Fruit fly (Drosophila melanogaster) whole organism, embryonic: ENCODE measurements around the gene RPA3.
A peak's percentile ranks its signal among the peaks of the same experiment; 100 is the strongest.

Source experiments
- ATbp ChIP-seq: fragments of 200-800 bp; sonication (Bioruptor generic); optimal IDR thresholded peaks from 2 replicates; lab custom pipeline; 2017; ENCODE audit warnings: missing biosample characterization, mild to moderate bottlenecking, missing genetic modification characterization, missing genetic modification reagents
- Asciz ChIP-seq: fragments of 200-800 bp; sonication (Bioruptor generic); optimal IDR thresholded peaks from 2 replicates; lab custom pipeline; 2017; ENCODE audit warnings: missing biosample characterization, mild to moderate bottlenecking, missing genetic modification characterization, missing genetic modification reagents
- Atf6 ChIP-seq: fragments of 200-800 bp; sonication (Bioruptor generic); IDR thresholded peaks from 2 replicates; pipeline ENCODE4 v1.3.6; 2022; ENCODE audit warnings: missing biosample characterization, missing genetic modification characterization
- CG11398 ChIP-seq: fragments of 200-800 bp; sonication (Bioruptor generic); optimal IDR thresholded peaks from 2 replicates; lab custom pipeline; 2016; ENCODE audit warnings: missing biosample characterization, missing genetic modification characterization
- CG11456 ChIP-seq: fragments of 200-800 bp; sonication (Bioruptor generic); IDR thresholded peaks from 3 replicates; pipeline ENCODE4 v1.3.6; 2022; ENCODE audit warnings: missing biosample characterization, missing genetic modification characterization
- CG12236 ChIP-seq: fragments of 200-800 bp; sonication (Bioruptor generic); optimal IDR thresholded peaks from 2 replicates; lab custom pipeline; 2016; ENCODE audit warnings: missing biosample characterization, missing genetic modification characterization
- CG12299 ChIP-seq: fragments of 200-800 bp; sonication (Bioruptor generic); optimal IDR thresholded peaks from 2 replicates; lab custom pipeline; 2018; ENCODE audit warnings: missing biosample characterization, mild to moderate bottlenecking, missing genetic modification characterization
- CG12769 ChIP-seq: fragments of 200-800 bp; sonication (Bioruptor generic); optimal IDR thresholded peaks from 2 replicates; lab custom pipeline; 2019; ENCODE audit warnings: missing biosample characterization, mild to moderate bottlenecking, missing genetic modification characterization, moderate library complexity
- CG13123 ChIP-seq: fragments of 200-800 bp; sonication (Bioruptor generic); optimal IDR thresholded peaks from 2 replicates; lab custom pipeline; 2016; ENCODE audit warnings: missing biosample characterization, missing genetic modification characterization
- CG13424 ChIP-seq: fragments of 200-800 bp; sonication (Bioruptor generic); optimal IDR thresholded peaks from 2 replicates; lab custom pipeline; 2019; ENCODE audit warnings: missing biosample characterization, mild to moderate bottlenecking, missing genetic modification characterization, moderate library complexity
- CG15269 ChIP-seq: fragments of 200-800 bp; sonication (Bioruptor generic); optimal IDR thresholded peaks from 2 replicates; lab custom pipeline; 2018; ENCODE audit warnings: missing biosample characterization, mild to moderate bottlenecking, missing genetic modification characterization, moderate library complexity
- CG15601 ChIP-seq: fragments of 200-800 bp; sonication (Bioruptor generic); optimal IDR thresholded peaks from 3 replicates; lab custom pipeline; 2019; ENCODE audit warnings: missing biosample characterization, mild to moderate bottlenecking, missing genetic modification characterization, moderate library complexity
- CG17361 ChIP-seq: fragments of 200-800 bp; sonication (Bioruptor generic); IDR thresholded peaks from 3 replicates; pipeline ENCODE4 v1.3.6; 2022; ENCODE audit warnings: missing biosample characterization, missing genetic modification characterization
- CG18764 ChIP-seq: fragments of 200-800 bp; sonication (Bioruptor generic); optimal IDR thresholded peaks from 3 replicates; lab custom pipeline; 2016; ENCODE audit warnings: missing biosample characterization, missing genetic modification characterization
- CG31365 ChIP-seq: fragments of 200-800 bp; sonication (Bioruptor generic); optimal IDR thresholded peaks from 2 replicates; lab custom pipeline; 2018; ENCODE audit warnings: missing biosample characterization, mild to moderate bottlenecking, missing genetic modification characterization
- CG32772 ChIP-seq: fragments of 200-800 bp; sonication (Bioruptor generic); IDR thresholded peaks from 2 replicates; pipeline ENCODE4 v1.3.6; 2022; ENCODE audit warnings: missing biosample characterization, missing genetic modification characterization
- CG3995 ChIP-seq: fragments of 200-800 bp; sonication (Bioruptor generic); optimal IDR thresholded peaks from 3 replicates; lab custom pipeline; 2016; ENCODE audit warnings: missing biosample characterization, missing genetic modification characterization
- CG5953 ChIP-seq: fragments of 200-800 bp; sonication (Bioruptor generic); IDR thresholded peaks from 2 replicates; pipeline ENCODE4 v1.3.6; 2022; ENCODE audit warnings: missing biosample characterization, missing genetic modification characterization
- CG6765 ChIP-seq: fragments of 200-800 bp; sonication (Bioruptor generic); optimal IDR thresholded peaks from 3 replicates; lab custom pipeline; 2017; ENCODE audit warnings: missing biosample characterization, mild to moderate bottlenecking, missing genetic modification characterization
- CG8281 ChIP-seq: fragments of 200-800 bp; sonication (Bioruptor generic); optimal IDR thresholded peaks from 2 replicates; lab custom pipeline; 2018; ENCODE audit warnings: missing biosample characterization, mild to moderate bottlenecking, missing genetic modification characterization, moderate library complexity
- CG8290 ChIP-seq, 3 experiments: fragments of 200-800 bp; sonication (Bioruptor generic); optimal IDR thresholded peaks; 2 replicates each; lab custom pipeline; 2016 to 2019; ENCODE audit warnings: missing biosample characterization in 3 of 3, missing genetic modification characterization in 3 of 3, mild to moderate bottlenecking in 2 of 3, moderate library complexity in 1 of 3
- CG9727 ChIP-seq: fragments of 200-800 bp; sonication (Bioruptor generic); optimal IDR thresholded peaks from 3 replicates; lab custom pipeline; 2017; ENCODE audit warnings: missing biosample characterization, mild to moderate bottlenecking, missing genetic modification characterization
- CoRest ChIP-seq: fragments of 200-800 bp; sonication (Bioruptor generic); optimal IDR thresholded peaks from 3 replicates; lab custom pipeline; 2018; ENCODE audit warnings: missing biosample characterization, mild to moderate bottlenecking, missing genetic modification characterization, moderate library complexity
- Dek ChIP-seq: fragments of 200-800 bp; sonication (Bioruptor generic); optimal IDR thresholded peaks from 3 replicates; lab custom pipeline; 2019; ENCODE audit warnings: missing biosample characterization, mild to moderate bottlenecking, missing genetic modification characterization, moderate library complexity
- Drgx ChIP-seq: fragments of 200-800 bp; sonication (Bioruptor generic); IDR thresholded peaks from 2 replicates; pipeline ENCODE4 v1.3.6; 2022; ENCODE audit warnings: missing biosample characterization, missing genetic modification characterization
- GATAe ChIP-seq: fragments of 200-800 bp; sonication (Bioruptor generic); conservative IDR thresholded peaks from 2 replicates; pipeline ENCODE4 v1.3.6; 2022; ENCODE audit warnings: missing biosample characterization, missing genetic modification characterization
- HHEX ChIP-seq: fragments of 200-800 bp; sonication (Bioruptor generic); optimal IDR thresholded peaks from 3 replicates; lab custom pipeline; 2017; ENCODE audit warnings: missing biosample characterization, mild to moderate bottlenecking, missing genetic modification characterization, missing genetic modification reagents
- Hand ChIP-seq: fragments of 200-800 bp; sonication (Bioruptor generic); optimal IDR thresholded peaks from 2 replicates; lab custom pipeline; 2017; ENCODE audit warnings: mild to moderate bottlenecking, missing biosample characterization, missing genetic modification reagents, missing genetic modification characterization
- HmgD ChIP-seq: fragments of 200-800 bp; sonication (Bioruptor generic); optimal IDR thresholded peaks from 3 replicates; lab custom pipeline; 2016; ENCODE audit warnings: missing biosample characterization, missing genetic modification characterization
- NC2β ChIP-seq: fragments of 200-800 bp; sonication (Bioruptor generic); optimal IDR thresholded peaks from 2 replicates; lab custom pipeline; 2016; ENCODE audit warnings: missing biosample characterization, missing genetic modification characterization
- Side ChIP-seq: fragments of 200-800 bp; sonication (Bioruptor generic); optimal IDR thresholded peaks from 2 replicates; lab custom pipeline; 2016; ENCODE audit warnings: missing biosample characterization, missing genetic modification characterization
- ac ChIP-seq: fragments of 200-800 bp; sonication (Bioruptor generic); optimal IDR thresholded peaks from 3 replicates; lab custom pipeline; 2017; ENCODE audit warnings: missing biosample characterization, mild to moderate bottlenecking, missing genetic modification characterization
- ash1 ChIP-seq: fragments of 200-800 bp; sonication (Bioruptor generic); optimal IDR thresholded peaks from 2 replicates; lab custom pipeline; 2018; ENCODE audit warnings: missing biosample characterization, mild to moderate bottlenecking, missing genetic modification characterization
- bab2 ChIP-seq: fragments of 200-800 bp; sonication (Bioruptor generic); optimal IDR thresholded peaks from 2 replicates; lab custom pipeline; 2016; ENCODE audit warnings: missing biosample characterization, missing genetic modification characterization
- crp ChIP-seq, 2 experiments: fragments of 200-800 bp; sonication (Bioruptor generic); optimal IDR thresholded peaks; 2 replicates in 1 of 2; 3 replicates in 1 of 2; lab custom pipeline; 2017; ENCODE audit warnings: missing biosample characterization in 2 of 2, missing genetic modification characterization in 2 of 2, mild to moderate bottlenecking in 1 of 2, moderate library complexity in 1 of 2
- dati ChIP-seq: fragments of 200-800 bp; sonication (Bioruptor generic); IDR thresholded peaks from 2 replicates; pipeline ENCODE4 v1.3.6; 2022; ENCODE audit warnings: missing biosample characterization, missing genetic modification characterization
- emc ChIP-seq: fragments of 200-800 bp; sonication (Bioruptor generic); optimal IDR thresholded peaks from 2 replicates; lab custom pipeline; 2016; ENCODE audit warnings: missing biosample characterization, missing genetic modification characterization
- gsb ChIP-seq: fragments of 200-800 bp; sonication (Bioruptor generic); IDR thresholded peaks from 2 replicates; pipeline ENCODE4 v1.3.6; 2022; ENCODE audit warnings: missing biosample characterization, missing genetic modification characterization
- gsb-n ChIP-seq: fragments of 200-800 bp; sonication (Bioruptor generic); optimal IDR thresholded peaks from 3 replicates; lab custom pipeline; 2018; ENCODE audit warnings: missing biosample characterization, mild to moderate bottlenecking, missing genetic modification characterization
- jigr1 ChIP-seq: fragments of 200-800 bp; sonication (Bioruptor generic); IDR thresholded peaks from 3 replicates; pipeline ENCODE4 v1.3.6; 2022; ENCODE audit warnings: missing biosample characterization, missing genetic modification characterization
- lbe ChIP-seq: fragments of 200-800 bp; sonication (Bioruptor generic); optimal IDR thresholded peaks from 2 replicates; lab custom pipeline; 2016; ENCODE audit warnings: missing biosample characterization, mild to moderate bottlenecking, missing genetic modification characterization
- lov ChIP-seq, 2 experiments: fragments of 200-800 bp in 1 of 2; fragments of >200 bp in 1 of 2; sonication (Bioruptor generic) in 1 of 2; IDR thresholded peaks in 1 of 2; optimal IDR thresholded peaks in 1 of 2; 2 replicates in 1 of 2; 3 replicates in 1 of 2; pipeline versions ENCODE4 v1.3.6 to Lab custom; 2017 to 2022; ENCODE audit warnings: missing biosample characterization in 1 of 2, missing genetic modification characterization in 1 of 2
- run ChIP-seq: fragments of 200-800 bp; sonication (Bioruptor generic); optimal IDR thresholded peaks from 3 replicates; lab custom pipeline; 2018; ENCODE audit warnings: missing biosample characterization, mild to moderate bottlenecking, missing genetic modification characterization
- sc ChIP-seq, 3 experiments: fragments of >200 bp in 2 of 3; fragments of 200-800 bp in 1 of 3; sonication (Bioruptor generic) in 1 of 3; optimal IDR thresholded peaks; 2 replicates in 2 of 3; 3 replicates in 1 of 3; lab custom pipeline; 2017; ENCODE audit warnings: mild to moderate bottlenecking in 1 of 3, missing biosample characterization in 1 of 3, missing genetic modification characterization in 1 of 3, missing genetic modification reagents in 1 of 3
- scrt ChIP-seq: fragments of 200-800 bp; sonication (Bioruptor generic); optimal IDR thresholded peaks from 2 replicates; lab custom pipeline; 2018; ENCODE audit warnings: missing biosample characterization, mild to moderate bottlenecking, missing genetic modification characterization, moderate library complexity
- sisA ChIP-seq: fragments of 200-800 bp; sonication (Bioruptor generic); IDR thresholded peaks from 2 replicates; pipeline ENCODE4 v1.3.6; 2022; ENCODE audit warnings: missing biosample characterization, missing genetic modification characterization
- slbo ChIP-seq: fragments of 200-800 bp; sonication (Bioruptor generic); IDR thresholded peaks from 2 replicates; pipeline ENCODE4 v1.3.6; 2022; ENCODE audit warnings: missing biosample characterization, missing genetic modification characterization
- so ChIP-seq: fragments of 200-800 bp; sonication (Bioruptor generic); IDR thresholded peaks from 3 replicates; pipeline ENCODE4 v1.3.6; 2022; ENCODE audit warnings: missing biosample characterization, missing genetic modification characterization
- sr ChIP-seq: fragments of 200-800 bp; sonication (Bioruptor generic); IDR thresholded peaks from 3 replicates; pipeline ENCODE4 v1.3.6; 2022; ENCODE audit warnings: missing biosample characterization, missing genetic modification characterization

RPA3 gene

DNA sequence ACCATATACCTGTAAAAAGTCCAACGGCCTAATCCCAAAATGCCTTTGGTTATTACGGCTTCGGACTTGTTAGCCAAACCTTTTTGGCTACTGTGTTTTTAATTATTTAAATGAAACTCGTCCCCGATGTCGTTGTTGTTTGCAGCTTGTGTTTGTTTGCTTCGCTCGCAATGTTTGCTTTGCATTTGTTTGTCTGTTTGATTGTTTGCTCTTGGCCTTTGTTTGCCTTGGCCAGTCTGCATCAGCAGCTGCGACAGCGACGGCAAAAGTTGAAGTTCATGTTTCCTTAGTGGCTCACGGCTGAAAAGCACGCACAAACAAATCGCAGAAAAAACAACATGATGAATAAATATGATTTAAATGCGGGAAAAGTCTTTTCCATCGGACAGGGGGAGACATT lies 44.8 kb upstream of the RPA3 start (continued):
- TF ChIP-seq CG15601 (tag; lab: Kevin White, UChicago) (peak; percentile 66), lov (optimal IDR thresholded peaks at IDR 0.05; lab: Kevin White, UChicago) (no peak), lov (GFP tag; IDR thresholded peaks at IDR 0.05; lab: Robert Waterston, UW) (peak; percentile 44; the same call in 1 of the 3 replicates), ATbp (peak; percentile 83), Side (GFP tag; lab: Kevin White, UChicago) (peak; percentile 5), CG32772 (GFP tag; lab: Robert Waterston, UW) (no peak), run (peak; percentile 34), HHEX (peak; percentile 36), Asciz (GFP tag; lab: Kevin White, UChicago) (peak; percentile 80), CG6765 (GFP tag; lab: Kevin White, UChicago) (peak; percentile 19), sisA (GFP tag; lab: Robert Waterston, UW) (no peak), emc (GFP tag; lab: Kevin White, UChicago) (no peak), Drgx (GFP tag; lab: Robert Waterston, UW) (no peak), CG12236 (GFP tag; lab: Kevin White, UChicago) (peak; percentile 24), GATAe (GFP tag; lab: Robert Waterston, UW) (no peak), CoRest (no peak), CG8281 (tag; lab: Kevin White, UChicago) (peak; percentile 13), gsb (GFP tag; lab: Robert Waterston, UW) (no peak), so (GFP tag; lab: Robert Waterston, UW) (peak; percentile 60; the same call in 2 of the 3 replicates), CG13424 (peak; percentile 12), CG18764 (GFP tag; lab: Kevin White, UChicago) (peak; percentile 10), CG11398 (GFP tag; lab: Kevin White, UChicago) (peak; percentile 44), CG13123 (no peak), ac (peak; percentile 12), gsb-n (tag; lab: Kevin White, UChicago) (peak; percentile 40), Dek (tag; lab: Kevin White, UChicago) (no peak), CG17361 (0 out of 3 replicates have a peak, but pooled peaks have one; percentile 16), HmgD (no peak), CG12769 (tag; lab: Kevin White, UChicago) (peak; percentile 24), ash1 (GFP tag; lab: Kevin White, UChicago) (no peak), slbo (GFP tag; lab: Robert Waterston, UW) (0 out of 2 replicates have a peak, but pooled peaks have one; percentile 14), Hand (GFP tag; lab: Kevin White, UChicago) (no peak), NC2β (GFP tag; lab: Kevin White, UChicago) (peak; percentile 9), bab2 (GFP tag; lab: Kevin White, UChicago) (peak; percentile 25), Atf6 (GFP tag; lab: Robert Waterston, UW) (no peak), CG11456 (GFP tag; lab: Robert Waterston, UW) (no peak), CG3995 (no peak), sr (0 out of 3 replicates have a peak, but pooled peaks have one; percentile 14), crp (GFP tag; optimal IDR thresholded peaks at IDR 0.05; lab: Kevin White, UChicago) (no peak), lbe (GFP tag; lab: Kevin White, UChicago) (no peak), jigr1 (GFP tag; lab: Robert Waterston, UW) (no peak), scrt (GFP tag; lab: Kevin White, UChicago) (peak; percentile 10), CG9727 (GFP tag; lab: Kevin White, UChicago) (no peak), CG5953 (GFP tag; lab: Robert Waterston, UW) (peak; percentile 72; the same call in 1 of the 2 replicates), CG15269 (tag; lab: Kevin White, UChicago) (peak; percentile 40), sc (optimal IDR thresholded peaks at IDR 0.05; lab: Kevin White, UChicago) (no peak), sc (GFP tag; optimal IDR thresholded peaks at IDR 0.05; lab: Kevin White, UChicago) (peak; percentile 18), dati (no peak), CG8290 (GFP tag; optimal IDR thresholded peaks at IDR 0.05; lab: Kevin White, UChicago) (no peak), CG8290 (tag; optimal IDR thresholded peaks at IDR 0.05; lab: Kevin White, UChicago) (peak in 1 of 2 experiments; percentile 50), CG31365 (peak; percentile 48), CG12299 (tag; lab: Kevin White, UChicago) (no peak)
